Worm (Caenorhabditis elegans): ENCODE results near the gene twk-32.

The twk-32 gene

ce11 chrV:13787948-13788681 lies 8.3 kb upstream of the twk-32 start:
- TF ChIP-seq F13C5.2 (tag; optimal IDR thresholded peaks at IDR 0.05), result no peak
- TF ChIP-seq scrt-1 (GFP tag; IDR thresholded peaks at IDR 0.05), result no peak
- no peak for TF ChIP-seq ama-1 (optimal IDR thresholded peaks at IDR 0.05)
- TF ChIP-seq hmg-4 (GFP tag; optimal IDR thresholded peaks at IDR 0.05), result no peak

ce11 chrV:13789362-13789761 lies 7.1 kb upstream of the twk-32 start:
- TF ChIP-seq hmg-4 (GFP tag; optimal IDR thresholded peaks at IDR 0.05), result peak; percentile 79
- no peak for TF ChIP-seq ceh-13 (GFP tag; optimal IDR thresholded peaks at IDR 0.05)
- peak; percentile 27 for TF ChIP-seq ets-7 (tag; optimal IDR thresholded peaks at IDR 0.05)
- peak; percentile 2; the same call in 1 of the 2 replicates for TF ChIP-seq tbx-37 (GFP tag; conservative IDR thresholded peaks at IDR 0.05)
- TF ChIP-seq tra-4 (tag; optimal IDR thresholded peaks at IDR 0.05), result peak; percentile 9
- no peak for TF ChIP-seq aly-1 (tag; optimal IDR thresholded peaks at IDR 0.05)

DNA sequence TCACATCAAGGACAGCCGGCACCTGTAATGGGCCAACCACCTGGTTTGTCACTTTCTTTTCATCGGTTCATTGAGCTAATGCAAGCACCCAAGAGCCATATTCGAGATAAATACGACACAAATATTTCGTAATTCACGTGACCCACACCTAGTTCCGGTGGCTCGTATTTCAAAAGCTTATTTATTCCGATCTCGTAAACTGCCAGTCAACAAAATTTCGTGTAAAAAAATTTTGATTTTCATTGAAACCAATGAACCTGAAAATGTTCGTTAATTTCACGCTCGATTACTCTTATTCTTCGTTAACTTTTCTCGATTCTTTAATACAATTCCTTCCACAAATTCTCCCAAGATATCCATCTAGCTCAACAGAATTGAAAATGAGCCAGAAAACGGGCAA lies 6.3 kb upstream of the twk-32 start:
- no peak for TF ChIP-seq tra-4 (tag; optimal IDR thresholded peaks at IDR 0.05)
- TF ChIP-seq flt-1 (GFP tag; IDR thresholded peaks at IDR 0.05), result no peak
- TF ChIP-seq tbx-11 (GFP tag; IDR thresholded peaks at IDR 0.05), result no peak
- no peak for TF ChIP-seq pes-1 (GFP tag; IDR thresholded peaks at IDR 0.05)
- no peak for TF ChIP-seq F13C5.2 (tag; optimal IDR thresholded peaks at IDR 0.05)
- TF ChIP-seq ceh-36 (tag; optimal IDR thresholded peaks at IDR 0.05), result no peak
- TF ChIP-seq ets-7 (tag; optimal IDR thresholded peaks at IDR 0.05), result no peak
- no peak for TF ChIP-seq sea-1 (GFP tag; conservative IDR thresholded peaks at IDR 0.05)
- no peak for TF ChIP-seq B0310.2 (tag; optimal IDR thresholded peaks at IDR 0.05)
- no peak for TF ChIP-seq scrt-1 (GFP tag; IDR thresholded peaks at IDR 0.05)
- no peak for TF ChIP-seq hnd-1 (tag; optimal IDR thresholded peaks at IDR 0.05)
- no peak for TF ChIP-seq tbx-37 (GFP tag; conservative IDR thresholded peaks at IDR 0.05)
- no peak for TF ChIP-seq ama-1 (optimal IDR thresholded peaks at IDR 0.05)
- no peak for TF ChIP-seq hmbx-1 (tag; optimal IDR thresholded peaks at IDR 0.05)

ce11 chrV:13790557-13790956 lies 5.9 kb upstream of the twk-32 start:
- TF ChIP-seq hmbx-1 (tag; optimal IDR thresholded peaks at IDR 0.05), result no peak
- TF ChIP-seq flt-1 (GFP tag; IDR thresholded peaks at IDR 0.05), result no peak
- no peak for TF ChIP-seq tbx-11 (GFP tag; IDR thresholded peaks at IDR 0.05)
- no peak for TF ChIP-seq scrt-1 (GFP tag; IDR thresholded peaks at IDR 0.05)
- TF ChIP-seq ets-7 (tag; optimal IDR thresholded peaks at IDR 0.05), result no peak
- TF ChIP-seq pes-1 (GFP tag; IDR thresholded peaks at IDR 0.05), result no peak
- no peak for TF ChIP-seq sea-1 (GFP tag; conservative IDR thresholded peaks at IDR 0.05)
- TF ChIP-seq F13C5.2 (tag; optimal IDR thresholded peaks at IDR 0.05), result no peak
- no peak for TF ChIP-seq ceh-36 (tag; optimal IDR thresholded peaks at IDR 0.05)
- no peak for TF ChIP-seq hmg-4 (GFP tag; optimal IDR thresholded peaks at IDR 0.05)
- TF ChIP-seq ceh-13 (GFP tag; optimal IDR thresholded peaks at IDR 0.05), result no peak
- TF ChIP-seq tra-4 (tag; optimal IDR thresholded peaks at IDR 0.05), result no peak
- TF ChIP-seq hnd-1 (tag; optimal IDR thresholded peaks at IDR 0.05), result no peak
- no peak for TF ChIP-seq aly-1 (tag; optimal IDR thresholded peaks at IDR 0.05)
- TF ChIP-seq B0310.2 (tag; optimal IDR thresholded peaks at IDR 0.05), result no peak

DNA sequence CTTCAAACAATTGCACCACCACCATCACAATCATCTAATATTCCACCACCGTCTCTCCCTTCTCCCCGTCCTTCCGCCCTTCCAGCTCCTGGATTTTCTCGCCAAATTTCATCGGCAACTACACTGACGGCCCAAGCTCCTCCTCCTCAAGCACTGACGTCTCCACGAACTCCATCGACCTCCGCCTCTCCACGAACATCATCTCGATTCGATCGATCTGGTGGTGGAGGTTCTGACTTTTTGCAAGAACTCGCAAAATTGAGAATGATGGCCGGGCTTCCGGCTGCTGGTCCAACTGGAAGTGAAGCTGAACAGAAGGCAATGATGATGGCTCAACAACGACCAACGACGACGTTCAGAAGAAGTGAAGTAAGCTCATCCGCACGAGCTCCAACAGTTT lies 2.4 kb upstream of the twk-32 start:
- no peak for TF ChIP-seq tbx-11 (GFP tag; IDR thresholded peaks at IDR 0.05)
- TF ChIP-seq pes-1 (GFP tag; IDR thresholded peaks at IDR 0.05), result no peak
- no peak for TF ChIP-seq tbx-37 (GFP tag; conservative IDR thresholded peaks at IDR 0.05)
- TF ChIP-seq sea-1 (GFP tag; conservative IDR thresholded peaks at IDR 0.05), result no peak
- TF ChIP-seq scrt-1 (GFP tag; IDR thresholded peaks at IDR 0.05), result no peak

DNA sequence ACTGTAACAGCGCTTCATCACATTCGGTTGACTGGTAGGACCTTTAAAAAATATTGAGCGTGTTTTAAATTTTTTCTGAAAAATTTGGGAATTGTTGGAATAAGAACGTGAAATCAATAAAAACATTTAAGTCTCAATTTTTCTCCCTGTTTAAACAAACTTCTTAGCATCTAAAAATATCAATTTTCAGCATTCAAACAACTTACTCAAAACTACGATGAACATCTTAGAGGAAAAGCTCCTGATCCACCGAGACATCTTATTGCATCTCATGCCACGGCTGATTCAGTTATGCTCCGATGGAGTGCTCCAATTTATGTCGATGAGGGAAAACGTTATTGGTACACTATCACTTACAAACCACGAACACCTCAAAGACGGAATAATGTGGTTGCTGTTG lies 2.7 kb downstream of the twk-32 start:
- TF ChIP-seq hmg-4 (GFP tag; optimal IDR thresholded peaks at IDR 0.05) (no peak), ama-1 (optimal IDR thresholded peaks at IDR 0.05) (no peak), tbx-11 (GFP tag; IDR thresholded peaks at IDR 0.05) (no peak), ceh-13 (GFP tag; optimal IDR thresholded peaks at IDR 0.05) (no peak), pes-1 (GFP tag; IDR thresholded peaks at IDR 0.05) (no peak), F13C5.2 (tag; optimal IDR thresholded peaks at IDR 0.05) (no peak), sea-1 (GFP tag; conservative IDR thresholded peaks at IDR 0.05) (no peak), ceh-36 (tag; optimal IDR thresholded peaks at IDR 0.05) (no peak), hnd-1 (tag; optimal IDR thresholded peaks at IDR 0.05) (no peak), tra-4 (tag; optimal IDR thresholded peaks at IDR 0.05) (no peak), ets-7 (tag; optimal IDR thresholded peaks at IDR 0.05) (no peak), B0310.2 (tag; optimal IDR thresholded peaks at IDR 0.05) (no peak), scrt-1 (GFP tag; IDR thresholded peaks at IDR 0.05) (no peak), tbx-37 (GFP tag; conservative IDR thresholded peaks at IDR 0.05) (no peak), hmbx-1 (tag; optimal IDR thresholded peaks at IDR 0.05) (no peak), aly-1 (tag; optimal IDR thresholded peaks at IDR 0.05) (no peak), flt-1 (GFP tag; IDR thresholded peaks at IDR 0.05) (no peak)

ce11 chrV:13803902-13804301 lies 7.5 kb downstream of the twk-32 start, which contains the start of gene swan-2:
Gene swan-2, minus strand, starts transcription at chrV:13804281.
- 0 out of 2 replicates have a peak, but pooled peaks have one; percentile 40 for TF ChIP-seq sea-1 (GFP tag; conservative IDR thresholded peaks at IDR 0.05)
- TF ChIP-seq scrt-1 (GFP tag; IDR thresholded peaks at IDR 0.05), result no peak
- no peak for TF ChIP-seq F13C5.2 (tag; optimal IDR thresholded peaks at IDR 0.05)
- TF ChIP-seq ama-1 (optimal IDR thresholded peaks at IDR 0.05), result peak; percentile 22
- TF ChIP-seq hmg-4 (GFP tag; optimal IDR thresholded peaks at IDR 0.05), result no peak
- TF ChIP-seq tbx-11 (GFP tag; IDR thresholded peaks at IDR 0.05), result no peak
- no peak for TF ChIP-seq pes-1 (GFP tag; IDR thresholded peaks at IDR 0.05)
- TF ChIP-seq tra-4 (tag; optimal IDR thresholded peaks at IDR 0.05), result no peak
- TF ChIP-seq flt-1 (GFP tag; IDR thresholded peaks at IDR 0.05), result no peak
- no peak for TF ChIP-seq aly-1 (tag; optimal IDR thresholded peaks at IDR 0.05)
- TF ChIP-seq tbx-37 (GFP tag; conservative IDR thresholded peaks at IDR 0.05), result no peak

ce11 chrV:13807232-13807631 lies 10.8 kb downstream of the twk-32 start, which contains the start of gene swan-1:
Gene swan-1, minus strand, starts transcription at chrV:13807237.
- TF ChIP-seq ceh-36 (tag; optimal IDR thresholded peaks at IDR 0.05) (no peak), hmbx-1 (tag; optimal IDR thresholded peaks at IDR 0.05) (no peak)
